Fruit fly (Drosophila melanogaster) whole organism, wandering third instar larva: ENCODE results near the gene Pgant2.

Experiments
- CG32264 ChIP-seq: fragments of 200-800 bp; sonication (Bioruptor generic); optimal IDR thresholded peaks from 2 replicates; lab custom pipeline; 2016; ENCODE audit warnings: missing biosample characterization, missing genetic modification characterization
- CG9705 ChIP-seq: fragments of 200-800 bp; sonication (Bioruptor generic); optimal IDR thresholded peaks from 2 replicates; lab custom pipeline; 2018; ENCODE audit warnings: missing biosample characterization, mild to moderate bottlenecking, missing genetic modification characterization
- CrebA ChIP-seq: fragments of 200-800 bp; sonication (Bioruptor generic); optimal IDR thresholded peaks from 2 replicates; lab custom pipeline; 2016; ENCODE audit warnings: missing biosample characterization, mild to moderate bottlenecking, missing genetic modification characterization, borderline replicate concordance
- Dfd ChIP-seq: fragments of >200 bp; optimal IDR thresholded peaks from 2 replicates; lab custom pipeline; 2017; ENCODE audit warnings: missing biosample characterization, missing genetic modification characterization
- Dif ChIP-seq: fragments of 200-275, 200-300 bp; sonication (Bioruptor generic); optimal IDR thresholded peaks from 2 replicates; lab custom pipeline; 2018; ENCODE audit warnings: missing biosample characterization, missing genetic modification characterization; ENCODE audit not compliant: partially characterized antibody
- GATAd ChIP-seq: sonication (Bioruptor generic); optimal IDR thresholded peaks from 2 replicates; lab custom pipeline; 2016; ENCODE audit warnings: missing biosample characterization, missing genetic modification characterization
- HLH106 ChIP-seq: fragments of 200-800 bp; optimal IDR thresholded peaks from 3 replicates; lab custom pipeline; 2019; ENCODE audit warnings: missing biosample characterization, mild to moderate bottlenecking, missing genetic modification characterization, moderate library complexity
- Hnf4 ChIP-seq: fragments of 200-800 bp; sonication (Bioruptor generic); optimal IDR thresholded peaks from 2 replicates; lab custom pipeline; 2016; ENCODE audit warnings: missing biosample characterization, mild to moderate bottlenecking, missing genetic modification characterization
- Hr78 ChIP-seq: fragments of >200 bp; optimal IDR thresholded peaks from 2 replicates; lab custom pipeline; 2017; ENCODE audit warnings: missing biosample characterization, missing genetic modification characterization
- Hr83 ChIP-seq: fragments of 200-300 bp; sonication (Bioruptor generic); optimal IDR thresholded peaks from 2 replicates; lab custom pipeline; 2016; ENCODE audit warnings: missing biosample characterization, mild to moderate bottlenecking, missing genetic modification characterization, moderate library complexity; ENCODE audit not compliant: poor library complexity, severe bottlenecking
- Jra ChIP-seq: sonication (Bioruptor generic); optimal IDR thresholded peaks from 2 replicates; lab custom pipeline; 2016; ENCODE audit warnings: missing biosample characterization, missing genetic modification characterization
- Mio ChIP-seq: sonication (Bioruptor generic); optimal IDR thresholded peaks from 2 replicates; lab custom pipeline; 2016; ENCODE audit warnings: missing biosample characterization, missing genetic modification characterization
- OdsH ChIP-seq: fragments of 200-800 bp; sonication (Bioruptor generic); optimal IDR thresholded peaks from 2 replicates; lab custom pipeline; 2016; ENCODE audit warnings: missing biosample characterization, mild to moderate bottlenecking, missing genetic modification characterization
- Rel ChIP-seq, 2 experiments: fragments of 200-800 bp; sonication (Bioruptor generic) in 1 of 2; optimal IDR thresholded peaks; 2 replicates in 1 of 2; 3 replicates in 1 of 2; lab custom pipeline; 2016 to 2019; ENCODE audit warnings: mild to moderate bottlenecking in 2 of 2, missing biosample characterization in 2 of 2, missing genetic modification characterization in 2 of 2, moderate library complexity in 1 of 2
- Sp1 ChIP-seq: fragments of 200-800 bp; sonication (Bioruptor generic); optimal IDR thresholded peaks from 3 replicates; lab custom pipeline; 2019; ENCODE audit warnings: missing biosample characterization, mild to moderate bottlenecking, missing genetic modification characterization, moderate library complexity
- Vsx2 ChIP-seq: fragments of 200-300, 225-300 bp; sonication (Bioruptor generic); optimal IDR thresholded peaks from 2 replicates; lab custom pipeline; 2018; ENCODE audit warnings: missing biosample characterization, missing genetic modification characterization; ENCODE audit not compliant: partially characterized antibody
- br ChIP-seq: fragments of 200-800 bp; sonication (Bioruptor generic); optimal IDR thresholded peaks from 2 replicates; lab custom pipeline; 2016; ENCODE audit warnings: missing biosample characterization, missing genetic modification characterization
- brk ChIP-seq: fragments of 200-800 bp; sonication (Bioruptor generic); optimal IDR thresholded peaks from 2 replicates; lab custom pipeline; 2016; ENCODE audit warnings: missing biosample characterization, mild to moderate bottlenecking, missing genetic modification characterization
- dl ChIP-seq, 2 experiments: fragments of 175-275, 200-275 bp in 1 of 2; fragments of 200-275 bp in 1 of 2; sonication (Bioruptor generic); optimal IDR thresholded peaks; lab custom pipeline; 2018; ENCODE audit warnings: mild to moderate bottlenecking in 2 of 2, missing biosample characterization in 2 of 2, missing genetic modification characterization in 2 of 2, moderate library complexity in 2 of 2; ENCODE audit not compliant: partially characterized antibody in 2 of 2, insufficient read depth in 1 of 2
- dmrt93B ChIP-seq: fragments of 200-800 bp; sonication (Bioruptor generic); optimal IDR thresholded peaks from 2 replicates; lab custom pipeline; 2018; ENCODE audit warnings: missing biosample characterization, mild to moderate bottlenecking, missing genetic modification characterization
- dsf ChIP-seq: sonication (Bioruptor generic); optimal IDR thresholded peaks from 2 replicates; lab custom pipeline; 2016; ENCODE audit warnings: missing biosample characterization, missing genetic modification characterization, borderline replicate concordance
- ey ChIP-seq: fragments of 200-800 bp; sonication (Bioruptor generic); optimal IDR thresholded peaks from 2 replicates; lab custom pipeline; 2016; ENCODE audit warnings: missing biosample characterization, missing genetic modification characterization
- foxo ChIP-seq, 2 experiments: fragments of 200-800 bp; sonication (Bioruptor generic); optimal IDR thresholded peaks; 2 replicates in 1 of 2; 3 replicates in 1 of 2; lab custom pipeline; 2016 to 2017; ENCODE audit warnings: missing biosample characterization in 2 of 2, missing genetic modification characterization in 2 of 2
- fru ChIP-seq: fragments of 200-800 bp; sonication (Bioruptor generic); optimal IDR thresholded peaks from 3 replicates; lab custom pipeline; 2016; ENCODE audit warnings: missing biosample characterization, mild to moderate bottlenecking, missing genetic modification characterization
- h ChIP-seq: fragments of 200-800 bp; sonication (Bioruptor generic); optimal IDR thresholded peaks from 3 replicates; lab custom pipeline; 2016; ENCODE audit warnings: missing biosample characterization, mild to moderate bottlenecking, missing genetic modification characterization
- lola ChIP-seq: fragments of >200 bp; optimal IDR thresholded peaks from 2 replicates; lab custom pipeline; 2017; ENCODE audit warnings: missing biosample characterization, missing genetic modification characterization
- pan ChIP-seq: fragments of >200 bp; optimal IDR thresholded peaks from 2 replicates; lab custom pipeline; 2017
- psq ChIP-seq: fragments of 200-800 bp; sonication (Bioruptor generic); optimal IDR thresholded peaks from 3 replicates; lab custom pipeline; 2017; ENCODE audit warnings: missing biosample characterization, mild to moderate bottlenecking, missing genetic modification characterization, moderate library complexity
- rgr ChIP-seq: fragments of 200-800 bp; sonication (Bioruptor generic); optimal IDR thresholded peaks from 3 replicates; lab custom pipeline; 2016; ENCODE audit warnings: missing biosample characterization, mild to moderate bottlenecking, missing genetic modification characterization
- sage ChIP-seq: fragments of 200-800 bp; sonication (Bioruptor generic); optimal IDR thresholded peaks from 2 replicates; lab custom pipeline; 2016; ENCODE audit warnings: missing biosample characterization, mild to moderate bottlenecking, missing genetic modification characterization
- sv ChIP-seq: fragments of 200-800 bp; sonication (Bioruptor generic); optimal IDR thresholded peaks from 3 replicates; lab custom pipeline; 2016; ENCODE audit warnings: missing biosample characterization, missing genetic modification characterization
- tai ChIP-seq: sonication (Bioruptor generic); optimal IDR thresholded peaks from 2 replicates; lab custom pipeline; 2016; ENCODE audit warnings: missing biosample characterization, missing genetic modification characterization
- usp ChIP-seq: fragments of >200 bp; optimal IDR thresholded peaks from 2 replicates; lab custom pipeline; 2017; ENCODE audit warnings: missing biosample characterization, missing genetic modification characterization
- woc ChIP-seq: sonication (Bioruptor generic); optimal IDR thresholded peaks from 2 replicates; lab custom pipeline; 2016; ENCODE audit warnings: missing biosample characterization, mild to moderate bottlenecking, missing genetic modification characterization

The Pgant2 gene

dm6 chr2L:3440322-3440721, 13.8 kb upstream of the Pgant2 start:
- TF ChIP-seq dmrt93B (GFP tag; lab: Kevin White, UChicago) (peak; percentile 19), OdsH (peak; percentile 62), Hnf4 (GFP tag; lab: Kevin White, UChicago) (peak; percentile 47), br (peak; percentile 46), HLH106 (peak; percentile 40), psq (peak; percentile 23), Sp1 (GFP tag; lab: Kevin White, UChicago) (peak; percentile 23), dl (GFP tag; optimal IDR thresholded peaks at IDR 0.05; lab: Kevin White, UChicago; ENCODE audit: insufficient read depth in 1 of 2, partially characterized antibody in 2 of 2) (no peak), usp (GFP tag; lab: Kevin White, UChicago) (no peak)

- TF ChIP-seq Hr83: no peak
- no peak for TF ChIP-seq CG9705 (GFP tag; lab: Kevin White, UChicago)
- no peak for TF ChIP-seq Hr78 (GFP tag; lab: Kevin White, UChicago)
- TF ChIP-seq Vsx2 (GFP tag; lab: Kevin White, UChicago): no peak
- TF ChIP-seq Rel (GFP tag; optimal IDR thresholded peaks at IDR 0.05; lab: Kevin White, UChicago): no peak
- no peak for TF ChIP-seq Rel (tag; optimal IDR thresholded peaks at IDR 0.05; lab: Kevin White, UChicago)
- no peak for TF ChIP-seq Mio (GFP tag; lab: Kevin White, UChicago)
- TF ChIP-seq CG32264 (GFP tag; lab: Kevin White, UChicago): no peak
- TF ChIP-seq psq: no peak
- TF ChIP-seq Dif: no peak
- no peak for TF ChIP-seq usp (GFP tag; lab: Kevin White, UChicago)
- TF ChIP-seq OdsH: no peak
- TF ChIP-seq pan (lab: Kevin White, UChicago): no peak
- TF ChIP-seq Dfd: no peak
- TF ChIP-seq tai (GFP tag; lab: Kevin White, UChicago): no peak
- no peak for TF ChIP-seq GATAd (GFP tag; lab: Kevin White, UChicago)
- TF ChIP-seq foxo (GFP tag; optimal IDR thresholded peaks at IDR 0.05; lab: Kevin White, UChicago): no peak
- TF ChIP-seq Jra (GFP tag; lab: Kevin White, UChicago): no peak
- no peak for TF ChIP-seq brk (GFP tag; lab: Kevin White, UChicago)
- TF ChIP-seq Sp1 (GFP tag; lab: Kevin White, UChicago): no peak
These were observed 13.0 kb upstream of the Pgant2 start for dm6 chr2L:3439502-3439901.

- TF ChIP-seq woc (GFP tag; lab: Kevin White, UChicago) (no peak), HLH106 (no peak), dl (GFP tag; optimal IDR thresholded peaks at IDR 0.05; lab: Kevin White, UChicago; ENCODE audit: insufficient read depth in 1 of 2, partially characterized antibody in 2 of 2) (no peak), Rel (GFP tag; optimal IDR thresholded peaks at IDR 0.05; lab: Kevin White, UChicago) (no peak), Rel (tag; optimal IDR thresholded peaks at IDR 0.05; lab: Kevin White, UChicago) (no peak)
- TF ChIP-seq, all 38 proteins: peak for 0
These were observed 11.6 kb upstream of the Pgant2 start for dm6 chr2L:3438078-3438477.

dm6 chr2L:3437068-3437467, 10.5 kb upstream of the Pgant2 start:
- TF ChIP-seq dsf (GFP tag; lab: Kevin White, UChicago) (peak; percentile 30), GATAd (GFP tag; lab: Kevin White, UChicago) (peak; percentile 28), Mio (GFP tag; lab: Kevin White, UChicago) (no peak), usp (GFP tag; lab: Kevin White, UChicago) (no peak), CG32264 (GFP tag; lab: Kevin White, UChicago) (peak; percentile 36), Rel (GFP tag; optimal IDR thresholded peaks at IDR 0.05; lab: Kevin White, UChicago) (no peak), Rel (tag; optimal IDR thresholded peaks at IDR 0.05; lab: Kevin White, UChicago) (peak; percentile 75), HLH106 (peak; percentile 87), lola (GFP tag; lab: Kevin White, UChicago) (no peak), Hnf4 (GFP tag; lab: Kevin White, UChicago) (peak; percentile 89), br (peak; percentile 95), h (GFP tag; lab: Kevin White, UChicago) (peak; percentile 85), Sp1 (GFP tag; lab: Kevin White, UChicago) (peak; percentile 95), sage (GFP tag; lab: Kevin White, UChicago) (peak; percentile 8), foxo (GFP tag; optimal IDR thresholded peaks at IDR 0.05; lab: Kevin White, UChicago) (peak in 1 of 2 experiments; percentile 77), Hr83 (no peak), fru (GFP tag; lab: Kevin White, UChicago) (peak; percentile 82), dmrt93B (GFP tag; lab: Kevin White, UChicago) (peak; percentile 54), Dfd (no peak), sv (GFP tag; lab: Kevin White, UChicago) (no peak), psq (peak; percentile 79), CG9705 (GFP tag; lab: Kevin White, UChicago) (peak; percentile 73), brk (GFP tag; lab: Kevin White, UChicago) (peak; percentile 75), rgr (peak; percentile 85), CrebA (GFP tag; lab: Kevin White, UChicago) (peak; percentile 31), tai (GFP tag; lab: Kevin White, UChicago) (peak; percentile 72), Jra (GFP tag; lab: Kevin White, UChicago) (peak; percentile 61), woc (GFP tag; lab: Kevin White, UChicago) (peak; percentile 60), OdsH (peak; percentile 93), ey (GFP tag; lab: Kevin White, UChicago) (peak; percentile 67)
